Worm (Caenorhabditis elegans): ENCODE results near the gene Y73B6BL.14.
"Not testable (repeated sequence)": the region's sequence is repeated elsewhere in the genome, so short reads cannot be mapped to it uniquely, and the experiment has no call there.

Gene Y73B6BL.14

ce11 chrIV:6321667-6322066 lies 21.1 kb downstream of the Y73B6BL.14 start, which contains the start of gene Y73B6BL.29:
Gene Y73B6BL.29 (plus strand): TSS chrIV:6321929.
- TF ChIP-seq C34F6.9 (tag; optimal IDR thresholded peaks at IDR 0.05) = peak; percentile 93
- peak; percentile 94 for TF ChIP-seq nhr-25 (tag; optimal IDR thresholded peaks at IDR 0.05)
- peak; percentile 73 for TF ChIP-seq lin-11 (tag; optimal IDR thresholded peaks at IDR 0.05)
- TF ChIP-seq nhr-77 (tag; optimal IDR thresholded peaks at IDR 0.05) = peak; percentile 42
- peak; percentile 94 for TF ChIP-seq sma-3 (GFP tag; optimal IDR thresholded peaks at IDR 0.05)
- TF ChIP-seq peb-1 (tag; optimal IDR thresholded peaks at IDR 0.05) = no peak
- TF ChIP-seq ceh-82 (tag; optimal IDR thresholded peaks at IDR 0.05) = peak; percentile 8
- peak; percentile 86 for TF ChIP-seq nhr-21 (tag; optimal IDR thresholded peaks at IDR 0.05)
- TF ChIP-seq elt-1 (tag; optimal IDR thresholded peaks at IDR 0.05) = no peak
- TF ChIP-seq nhr-129 (tag; optimal IDR thresholded peaks at IDR 0.05) = no peak
- no peak for TF ChIP-seq nhr-11 (tag; optimal IDR thresholded peaks at IDR 0.05)
- TF ChIP-seq mab-5 (tag; optimal IDR thresholded peaks at IDR 0.05) = peak; percentile 66
- peak; percentile 89 for TF ChIP-seq ZK546.5 (tag; optimal IDR thresholded peaks at IDR 0.05)
- TF ChIP-seq ceh-16 (tag; optimal IDR thresholded peaks at IDR 0.05) = peak; percentile 69
- peak; percentile 88 to 95 for TF ChIP-seq lsy-2 (tag; optimal IDR thresholded peaks at IDR 0.05)
- peak; percentile 98 for TF ChIP-seq unc-55 (GFP tag; optimal IDR thresholded peaks at IDR 0.05)
- TF ChIP-seq ama-1 (optimal IDR thresholded peaks at IDR 0.05) = peak; percentile 38
- peak; percentile 71 for TF ChIP-seq R02D3.7 (tag; optimal IDR thresholded peaks at IDR 0.05)
- TF ChIP-seq Y55F3AM.14 (GFP tag; optimal IDR thresholded peaks at IDR 0.05) = peak; percentile 23
- TF ChIP-seq F13H6.1 (tag; optimal IDR thresholded peaks at IDR 0.05) = peak; percentile 89
- peak; percentile 98 for TF ChIP-seq gmeb-1 (tag; optimal IDR thresholded peaks at IDR 0.05)
- TF ChIP-seq crh-2 (tag; optimal IDR thresholded peaks at IDR 0.05) = peak; percentile 95
- peak; percentile 57 for TF ChIP-seq fos-1 (tag; optimal IDR thresholded peaks at IDR 0.05)
- peak; percentile 98 for TF ChIP-seq sma-9 (GFP tag; optimal IDR thresholded peaks at IDR 0.05)
- no peak for TF ChIP-seq sma-9 (tag; optimal IDR thresholded peaks at IDR 0.05)
- TF ChIP-seq ztf-4 (tag; optimal IDR thresholded peaks at IDR 0.05) = peak; percentile 88
- TF ChIP-seq dmd-4 (tag; optimal IDR thresholded peaks at IDR 0.05) = peak; percentile 32
- TF ChIP-seq skn-1 (tag; optimal IDR thresholded peaks at IDR 0.05) = no peak
- TF ChIP-seq blmp-1 (tag; optimal IDR thresholded peaks at IDR 0.05; ENCODE audit: insufficient read depth) = peak; percentile 44
- no peak for TF ChIP-seq lin-39 (tag; optimal IDR thresholded peaks at IDR 0.05)
- peak; percentile 84 for TF ChIP-seq egl-27 (tag; optimal IDR thresholded peaks at IDR 0.05)
- TF ChIP-seq nhr-12 (tag; optimal IDR thresholded peaks at IDR 0.05) = no peak
- TF ChIP-seq ztf-1 (GFP tag; conservative IDR thresholded peaks at IDR 0.05) = no peak
- peak; percentile 90 for TF ChIP-seq lin-13 (GFP tag; optimal IDR thresholded peaks at IDR 0.05)
- no peak for TF ChIP-seq unc-39 (tag; optimal IDR thresholded peaks at IDR 0.05)
- TF ChIP-seq sem-4 (tag; optimal IDR thresholded peaks at IDR 0.05) = peak; percentile 80
- peak; percentile 81 for TF ChIP-seq snpc-4 (tag; optimal IDR thresholded peaks at IDR 0.05)
- peak; percentile 34 for TF ChIP-seq zag-1 (tag; optimal IDR thresholded peaks at IDR 0.05)
- TF ChIP-seq unc-62 (GFP tag; optimal IDR thresholded peaks at IDR 0.05) = no peak
- no peak for TF ChIP-seq mbf-1 (tag; optimal IDR thresholded peaks at IDR 0.05)
- TF ChIP-seq nhr-6 (tag; optimal IDR thresholded peaks at IDR 0.05) = peak; percentile 94
- peak in 1 of 2 experiments; percentile 25 for TF ChIP-seq mdl-1 (tag; optimal IDR thresholded peaks at IDR 0.05)

ce11 chrIV:6317357-6317756 lies 25.4 kb downstream of the Y73B6BL.14 start, which contains the start of gene Y73B6BL.12:
Gene Y73B6BL.12 (minus strand): TSS chrIV:6317457.
- not testable (repeated sequence) for TF ChIP-seq ceh-16, alr-1, crh-2 (tag; optimal IDR thresholded peaks at IDR 0.05)

ce11 chrIV:6307439-6307838 lies 35.3 kb downstream of the Y73B6BL.14 start, which contains the start of gene csp-2:
Gene csp-2 (plus strand): TSS chrIV:6307739.
- TF ChIP-seq skn-1 (tag; optimal IDR thresholded peaks at IDR 0.05) = no peak
- TF ChIP-seq aly-2 (tag; optimal IDR thresholded peaks at IDR 0.05) = no peak
- TF ChIP-seq lin-11 (tag; optimal IDR thresholded peaks at IDR 0.05) = no peak
- TF ChIP-seq mbf-1 (tag; optimal IDR thresholded peaks at IDR 0.05) = no peak
- no peak for TF ChIP-seq C34F6.9 (tag; optimal IDR thresholded peaks at IDR 0.05)
- TF ChIP-seq dmd-4 (tag; optimal IDR thresholded peaks at IDR 0.05) = no peak
- TF ChIP-seq ztf-4 (tag; optimal IDR thresholded peaks at IDR 0.05) = no peak
- no peak for TF ChIP-seq nhr-77 (tag; optimal IDR thresholded peaks at IDR 0.05)
- TF ChIP-seq ceh-16 (tag; optimal IDR thresholded peaks at IDR 0.05) = no peak
- TF ChIP-seq egl-27 (tag; optimal IDR thresholded peaks at IDR 0.05) = no peak
- no peak for TF ChIP-seq nhr-237 (tag; optimal IDR thresholded peaks at IDR 0.05)
- TF ChIP-seq unc-55 (GFP tag; optimal IDR thresholded peaks at IDR 0.05) = no peak
- TF ChIP-seq sem-4 (tag; optimal IDR thresholded peaks at IDR 0.05) = no peak
- TF ChIP-seq peb-1 (tag; optimal IDR thresholded peaks at IDR 0.05) = no peak
- TF ChIP-seq lin-39 (tag; optimal IDR thresholded peaks at IDR 0.05) = no peak
- TF ChIP-seq ceh-82 (tag; optimal IDR thresholded peaks at IDR 0.05) = no peak
- TF ChIP-seq sma-9 (GFP tag; optimal IDR thresholded peaks at IDR 0.05) = no peak
- TF ChIP-seq sma-9 (tag; optimal IDR thresholded peaks at IDR 0.05) = no peak
- no peak for TF ChIP-seq snpc-4 (tag; optimal IDR thresholded peaks at IDR 0.05)
- no peak for TF ChIP-seq sma-3 (GFP tag; optimal IDR thresholded peaks at IDR 0.05)
- no peak for TF ChIP-seq ama-1 (optimal IDR thresholded peaks at IDR 0.05)
